Fruit fly (Drosophila melanogaster): Measurements from ENCODE around the gene EMC2B.

The EMC2B gene

dm6 chr3R:17020956-17021355, 29.3 kb upstream of the EMC2B start, which contains the start of gene Adsl (continued):
- TF ChIP-seq zfh1 (GFP tag; IDR thresholded peaks at IDR 0.05) = peak; percentile 72
- TF ChIP-seq HLH4C (GFP tag; IDR thresholded peaks at IDR 0.05; ENCODE audit: partially characterized antibody) = no peak
- TF ChIP-seq hb (GFP tag; IDR thresholded peaks at IDR 0.05; ENCODE audit: partially characterized antibody) = no peak
- peak; percentile 45 for TF ChIP-seq Mes4 (GFP tag; optimal IDR thresholded peaks at IDR 0.05)
- TF ChIP-seq YL-1 (GFP tag; optimal IDR thresholded peaks at IDR 0.05) = peak; percentile 74
- peak; percentile 26 for TF ChIP-seq CG10654 (GFP tag; optimal IDR thresholded peaks at IDR 0.05)
- TF ChIP-seq br (optimal IDR thresholded peaks at IDR 0.05) = no peak
- TF ChIP-seq ind (GFP tag; optimal IDR thresholded peaks at IDR 0.05) = no peak
- peak; percentile 60 for TF ChIP-seq CG17186 (GFP tag; optimal IDR thresholded peaks at IDR 0.05)
- TF ChIP-seq CG7556 (GFP tag; optimal IDR thresholded peaks at IDR 0.05) = no peak
- TF ChIP-seq Doc3 (GFP tag; IDR thresholded peaks at IDR 0.05; ENCODE audit: partially characterized antibody) = no peak
- peak; percentile 25; the same call in 1 of the 2 replicates for TF ChIP-seq bbx (GFP tag; IDR thresholded peaks at IDR 0.05; ENCODE audit: partially characterized antibody)
- TF ChIP-seq CG34422 (GFP tag; IDR thresholded peaks at IDR 0.05) = peak; percentile 42; the same call in 1 of the 3 replicates
- TF ChIP-seq Bteb2 (GFP tag; optimal IDR thresholded peaks at IDR 0.05) = no peak
- TF ChIP-seq CoRest (tag; optimal IDR thresholded peaks at IDR 0.05) = peak; percentile 85
- no peak for TF ChIP-seq Neu2 (GFP tag; optimal IDR thresholded peaks at IDR 0.05; ENCODE audit: borderline replicate concordance)
- no peak for TF ChIP-seq usp (GFP tag; optimal IDR thresholded peaks at IDR 0.05)
- TF ChIP-seq Nf-YC (tag; optimal IDR thresholded peaks at IDR 0.05) = no peak
- TF ChIP-seq Dek (tag; optimal IDR thresholded peaks at IDR 0.05) = no peak
- no peak for TF ChIP-seq lola (GFP tag; optimal IDR thresholded peaks at IDR 0.05)
- peak; percentile 19; the same call in 1 of the 2 replicates for TF ChIP-seq Ada2b (GFP tag; IDR thresholded peaks at IDR 0.05)
- TF ChIP-seq Spps (tag; optimal IDR thresholded peaks at IDR 0.05) = peak; percentile 67
- no peak for TF ChIP-seq HmgD (GFP tag; optimal IDR thresholded peaks at IDR 0.05)
- TF ChIP-seq gsb-n (tag; optimal IDR thresholded peaks at IDR 0.05) = peak; percentile 83
- TF ChIP-seq Myb (GFP tag; optimal IDR thresholded peaks at IDR 0.05) = peak; percentile 91
- no peak for TF ChIP-seq CG4854 (GFP tag; optimal IDR thresholded peaks at IDR 0.05)
- peak; percentile 37 for TF ChIP-seq cwo (GFP tag; optimal IDR thresholded peaks at IDR 0.05)
- TF ChIP-seq CG10366 (GFP tag; IDR thresholded peaks at IDR 0.05) = no peak; the same call in 1 of the 2 replicates
- TF ChIP-seq Oaz (GFP tag; IDR thresholded peaks at IDR 0.05) = no peak
- TF ChIP-seq Hmr (GFP tag; optimal IDR thresholded peaks at IDR 0.05) = peak; percentile 83
- peak; percentile 53 for TF ChIP-seq Nf-YB (GFP tag; optimal IDR thresholded peaks at IDR 0.05)
- TF ChIP-seq CG3726 (GFP tag; IDR thresholded peaks at IDR 0.05) = no peak
- TF ChIP-seq CG3163 (GFP tag; optimal IDR thresholded peaks at IDR 0.05) = no peak
- no peak for TF ChIP-seq yki (optimal IDR thresholded peaks at IDR 0.05)
- TF ChIP-seq E2f2 (GFP tag; IDR thresholded peaks at IDR 0.05) = peak; percentile 68
- no peak for TF ChIP-seq ttk (GFP tag; IDR thresholded peaks at IDR 0.05)
- TF ChIP-seq Usf (GFP tag; optimal IDR thresholded peaks at IDR 0.05) = no peak
- TF ChIP-seq tll (GFP tag; optimal IDR thresholded peaks at IDR 0.05) = no peak
- peak; percentile 41 for TF ChIP-seq CG8924 (tag; optimal IDR thresholded peaks at IDR 0.05)
- TF ChIP-seq CG30403 (GFP tag; optimal IDR thresholded peaks at IDR 0.05) = peak; percentile 42
- peak; percentile 72 for TF ChIP-seq CG1233 (GFP tag; optimal IDR thresholded peaks at IDR 0.05)
- no peak for TF ChIP-seq Antp (GFP tag; optimal IDR thresholded peaks at IDR 0.05)
- TF ChIP-seq CG17359 (tag; optimal IDR thresholded peaks at IDR 0.05) = no peak
- TF ChIP-seq z (GFP tag; IDR thresholded peaks at IDR 0.05) = 0 out of 3 replicates have a peak, but pooled peaks have one; percentile 9
- TF ChIP-seq pum (GFP tag; optimal IDR thresholded peaks at IDR 0.05) = no peak
- peak; percentile 73 for TF ChIP-seq nmo (GFP tag; optimal IDR thresholded peaks at IDR 0.05)
- no peak for TF ChIP-seq CG14860 (GFP tag; IDR thresholded peaks at IDR 0.05; ENCODE audit: partially characterized antibody)
- TF ChIP-seq nau (GFP tag; optimal IDR thresholded peaks at IDR 0.05) = no peak
- TF ChIP-seq grau (tag; optimal IDR thresholded peaks at IDR 0.05) = no peak
- TF ChIP-seq jing (GFP tag; optimal IDR thresholded peaks at IDR 0.05) = no peak
- peak; percentile 39 for TF ChIP-seq en (GFP tag; optimal IDR thresholded peaks at IDR 0.05)
